Worm (Caenorhabditis elegans) whole organism, L4 larva: ENCODE results near the gene lgc-1.

Experiments
- F10B5.3 ChIP-seq: sonication (generic microtip); optimal IDR thresholded peaks from 2 replicates; lab custom pipeline; 2016; ENCODE audit warnings: mild to moderate bottlenecking, missing genetic modification characterization, missing compliant biosample characterization
- F37D6.2 ChIP-seq: sonication (generic microtip); optimal IDR thresholded peaks from 2 replicates; lab custom pipeline; 2016; ENCODE audit warnings: mild to moderate bottlenecking, missing genetic modification characterization, missing compliant biosample characterization
- R02D3.7 ChIP-seq: fragments of 150-350 bp; sonication (generic microtip); optimal IDR thresholded peaks from 3 replicates; lab custom pipeline; 2014; ENCODE audit warnings: missing biosample characterization, missing genetic modification characterization
- T26A8.4 ChIP-seq: fragments of 200-800 bp; sonication (Bioruptor generic); IDR thresholded peaks from 2 replicates; pipeline ENCODE4 v1.3.6; 2022; ENCODE audit warnings: missing genetic modification characterization, missing compliant biosample characterization
- Y5F2A.4 ChIP-seq: fragments of 200-800 bp; sonication (Bioruptor generic); optimal IDR thresholded peaks from 2 replicates; lab custom pipeline; 2018; ENCODE audit warnings: mild to moderate bottlenecking, missing genetic modification characterization, missing compliant biosample characterization
- attf-4 ChIP-seq: sonication (generic microtip); optimal IDR thresholded peaks from 3 replicates; lab custom pipeline; 2017; ENCODE audit warnings: missing biosample characterization, missing genetic modification characterization
- ceh-44 ChIP-seq: fragments of 200-800 bp; sonication (Bioruptor generic); IDR thresholded peaks from 2 replicates; pipeline ENCODE4 v1.3.6; 2022; ENCODE audit warnings: missing genetic modification reagents, missing genetic modification characterization, missing compliant biosample characterization
- ceh-62 ChIP-seq: sonication (generic microtip); optimal IDR thresholded peaks from 2 replicates; lab custom pipeline; 2017; ENCODE audit warnings: missing biosample characterization, missing genetic modification characterization
- daf-16 ChIP-seq, 3 experiments: sonication (generic microtip); optimal IDR thresholded peaks; 2 replicates each; lab custom pipeline; 2016 to 2017; ENCODE audit warnings: missing genetic modification characterization in 3 of 3, missing genetic modification reagents in 3 of 3, mild to moderate bottlenecking in 2 of 3, missing compliant biosample characterization in 2 of 3, missing biosample characterization in 1 of 3, moderate library complexity in 1 of 3
- duxl-1 ChIP-seq: sonication (generic microtip); optimal IDR thresholded peaks from 2 replicates; lab custom pipeline; 2016; ENCODE audit warnings: mild to moderate bottlenecking, missing genetic modification characterization, moderate library complexity, missing compliant biosample characterization; ENCODE audit not compliant: poor library complexity
- egl-43 ChIP-seq: fragments of 200-800 bp; sonication (Bioruptor generic); IDR thresholded peaks from 2 replicates; pipeline ENCODE4 v1.3.6; 2022; ENCODE audit warnings: missing genetic modification reagents, missing genetic modification characterization, missing compliant biosample characterization
- fkh-10 ChIP-seq: fragments of 150-350 bp; optimal IDR thresholded peaks from 2 replicates; lab custom pipeline; 2014; ENCODE audit warnings: missing biosample characterization, missing genetic modification reagents, missing genetic modification characterization
- gei-8 ChIP-seq: fragments of 200-800 bp; sonication (Bioruptor generic); optimal IDR thresholded peaks from 2 replicates; lab custom pipeline; 2018; ENCODE audit warnings: mild to moderate bottlenecking, missing genetic modification characterization, missing compliant biosample characterization
- hif-1 ChIP-seq, 2 experiments: sonication (generic microtip); optimal IDR thresholded peaks; 2 replicates each; lab custom pipeline; 2016 to 2017; ENCODE audit warnings: missing compliant biosample characterization in 2 of 2, missing genetic modification characterization in 2 of 2, missing genetic modification reagents in 2 of 2, missing genotype in 2 of 2, mild to moderate bottlenecking in 1 of 2
- jun-1 ChIP-seq: fragments of 150-350 bp; optimal IDR thresholded peaks from 2 replicates; lab custom pipeline; 2014; ENCODE audit warnings: missing biosample characterization, missing genetic modification reagents, missing genetic modification characterization
- lim-7 ChIP-seq: fragments of 200-800 bp; sonication (Bioruptor generic); IDR thresholded peaks from 2 replicates; pipeline ENCODE4 v1.3.6; 2022; ENCODE audit warnings: missing genetic modification characterization, missing compliant biosample characterization
- lin-38 ChIP-seq: fragments of 200-800 bp; sonication (Bioruptor generic); IDR thresholded peaks from 2 replicates; pipeline ENCODE4 v1.3.6; 2022; ENCODE audit warnings: missing genetic modification reagents, missing genetic modification characterization, missing compliant biosample characterization
- madf-5 ChIP-seq, 2 experiments: fragments of 200-800 bp; sonication (Bioruptor generic); IDR thresholded peaks; 2 replicates each; pipeline ENCODE4 v1.3.6; 2022; ENCODE audit warnings: missing compliant biosample characterization in 2 of 2, missing genetic modification characterization in 2 of 2
- madf-9 ChIP-seq: fragments of 200-800 bp; sonication (Bioruptor generic); conservative IDR thresholded peaks from 2 replicates; pipeline ENCODE4 v1.3.6; 2022; ENCODE audit warnings: missing genetic modification reagents, missing genetic modification characterization, missing compliant biosample characterization
- mdt-29 ChIP-seq: fragments of 200-800 bp; sonication (Bioruptor generic); IDR thresholded peaks from 2 replicates; pipeline ENCODE4 v1.3.6; 2022; ENCODE audit warnings: missing genetic modification reagents, missing genetic modification characterization, missing compliant biosample characterization
- mes-2 ChIP-seq: sonication (generic microtip); optimal IDR thresholded peaks from 2 replicates; lab custom pipeline; 2016; ENCODE audit warnings: missing genotype, mild to moderate bottlenecking, missing genetic modification characterization, missing compliant biosample characterization; ENCODE audit not compliant: poor library complexity, severe bottlenecking
- mxl-2 ChIP-seq: fragments of 200-800 bp; sonication (Bioruptor generic); conservative IDR thresholded peaks from 2 replicates; pipeline ENCODE4 v1.3.6; 2022; ENCODE audit warnings: missing genetic modification reagents, missing genetic modification characterization, missing compliant biosample characterization
- mxl-3 ChIP-seq: fragments of 200-800 bp; sonication (Bioruptor generic); optimal IDR thresholded peaks from 2 replicates; lab custom pipeline; 2018; ENCODE audit warnings: mild to moderate bottlenecking, missing genetic modification characterization, missing compliant biosample characterization
- nhr-111 ChIP-seq: fragments of 200-800 bp; sonication (Bioruptor generic); optimal IDR thresholded peaks from 2 replicates; lab custom pipeline; 2018; ENCODE audit warnings: mild to moderate bottlenecking, missing genetic modification characterization, missing compliant biosample characterization
- nhr-6 ChIP-seq: fragments of 150-350 bp; optimal IDR thresholded peaks from 2 replicates; lab custom pipeline; 2014; ENCODE audit warnings: missing biosample characterization, missing genetic modification characterization
- pha-4 ChIP-seq, 2 experiments: fragments of 150-350 bp in 1 of 2; fragments of 200-800 bp in 1 of 2; sonication (Bioruptor generic) in 1 of 2; IDR thresholded peaks in 1 of 2; optimal IDR thresholded peaks in 1 of 2; 2 replicates each; pipeline versions ENCODE4 v1.3.6 to Lab custom; 2014 to 2022; ENCODE audit warnings: missing genetic modification characterization in 2 of 2, missing genetic modification reagents in 2 of 2, missing biosample characterization in 1 of 2, missing compliant biosample characterization in 1 of 2
- pqm-1 ChIP-seq: sonication (generic microtip); optimal IDR thresholded peaks from 2 replicates; lab custom pipeline; 2017; ENCODE audit warnings: missing biosample characterization, missing genetic modification characterization
- sdz-12 ChIP-seq: fragments of 200-800 bp; sonication (Bioruptor generic); optimal IDR thresholded peaks from 2 replicates; lab custom pipeline; 2018; ENCODE audit warnings: mild to moderate bottlenecking, missing genetic modification characterization, missing compliant biosample characterization
- set-16 ChIP-seq: fragments of 200-800 bp; sonication (Bioruptor generic); IDR thresholded peaks from 2 replicates; pipeline ENCODE4 v1.3.6; 2022; ENCODE audit warnings: missing genetic modification reagents, missing genetic modification characterization, missing compliant biosample characterization
- spr-1 ChIP-seq: sonication (generic microtip); optimal IDR thresholded peaks from 2 replicates; lab custom pipeline; 2016; ENCODE audit warnings: mild to moderate bottlenecking, missing genetic modification characterization, missing compliant biosample characterization
- tag-97 ChIP-seq: fragments of 200-800 bp; sonication (Bioruptor generic); IDR thresholded peaks from 2 replicates; pipeline ENCODE4 v1.3.6; 2022; ENCODE audit warnings: missing genetic modification characterization, missing compliant biosample characterization
- zag-1 ChIP-seq: fragments of 150-350 bp; optimal IDR thresholded peaks from 2 replicates; lab custom pipeline; 2014; ENCODE audit warnings: missing biosample characterization, missing genetic modification characterization
- zip-2 ChIP-seq: fragments of 150-350 bp; optimal IDR thresholded peaks from 2 replicates; lab custom pipeline; 2014; ENCODE audit warnings: missing biosample characterization, missing genetic modification characterization

Gene lgc-1

ce11 chrV:4164504-4164959 lies 29.7 kb downstream of the lgc-1 start, which contains the start of gene Y45G5AM.3:
Y45G5AM.3 (plus strand) TSS chrV:4164554.
- TF ChIP-seq nhr-6 (tag; lab: Kevin White, UChicago): no peak
- peak; percentile 96 for TF ChIP-seq zip-2
- TF ChIP-seq mes-2 (tag; lab: Kevin White, UChicago): no peak
- TF ChIP-seq hif-1 (tag; optimal IDR thresholded peaks at IDR 0.05; lab: Kevin White, UChicago): peak in 1 of 2 experiments; percentile 21
- no peak for TF ChIP-seq pha-4 (GFP tag; IDR thresholded peaks at IDR 0.05; lab: Robert Waterston, UW)
- TF ChIP-seq pha-4 (tag; optimal IDR thresholded peaks at IDR 0.05; lab: Kevin White, UChicago): peak; percentile 8
- TF ChIP-seq pqm-1 (tag; lab: Kevin White, UChicago): peak; percentile 7
- no peak for TF ChIP-seq daf-16 (GFP tag; optimal IDR thresholded peaks at IDR 0.05; lab: Kevin White, UChicago)
- peak; percentile 30 for TF ChIP-seq daf-16 (tag; optimal IDR thresholded peaks at IDR 0.05; lab: Kevin White, UChicago)
- no peak for TF ChIP-seq mxl-3 (GFP tag; lab: Kevin White, UChicago)

ce11 chrV:4168045-4168444 lies 33.2 kb downstream of the lgc-1 start:
- TF ChIP-seq Y5F2A.4 (GFP tag; lab: Kevin White, UChicago) (no peak), set-16 (GFP tag; lab: Robert Waterston, UW) (no peak), madf-9 (no peak), mxl-2 (no peak), zag-1 (no peak), ceh-62 (no peak), spr-1 (tag; lab: Kevin White, UChicago) (no peak), T26A8.4 (GFP tag; lab: Robert Waterston, UW) (no peak), mdt-29 (no peak), F37D6.2 (tag; lab: Kevin White, UChicago) (no peak), F10B5.3 (tag; lab: Kevin White, UChicago) (no peak), ceh-44 (GFP tag; lab: Robert Waterston, UW) (no peak), gei-8 (GFP tag; lab: Kevin White, UChicago) (no peak), pha-4 (GFP tag; IDR thresholded peaks at IDR 0.05; lab: Robert Waterston, UW) (no peak), pha-4 (tag; optimal IDR thresholded peaks at IDR 0.05; lab: Kevin White, UChicago) (no peak), egl-43 (GFP tag; lab: Robert Waterston, UW) (no peak), fkh-10 (GFP tag; lab: Kevin White, UChicago) (no peak), lim-7 (GFP tag; lab: Robert Waterston, UW) (no peak), duxl-1 (tag; lab: Kevin White, UChicago) (no peak), attf-4 (tag; lab: Kevin White, UChicago) (no peak)

ce11 chrV:4169658-4170057 lies 34.8 kb downstream of the lgc-1 start:
- TF ChIP-seq madf-5 (GFP tag; IDR thresholded peaks at IDR 0.05; lab: Robert Waterston, UW) (no peak), sdz-12 (GFP tag; lab: Kevin White, UChicago) (no peak), jun-1 (tag; lab: Kevin White, UChicago) (no peak), lin-38 (GFP tag; lab: Robert Waterston, UW) (peak; percentile 83)
- TF ChIP-seq, all 104 proteins: peak for 1

ce11 chrV:4170138-4170537 lies 35.3 kb downstream of the lgc-1 start, which contains the start of gene Y45G5AM.7:
Y45G5AM.7 (minus strand) TSS chrV:4170238.
- TF ChIP-seq tag-97 (GFP tag; lab: Robert Waterston, UW) (no peak), R02D3.7 (tag; lab: Kevin White, UChicago) (no peak), mdt-29 (no peak), nhr-111 (no peak)
